Fruit fly (Drosophila melanogaster) whole organism, prepupa: ENCODE results near the gene yellow-c.

Experiments
- CG10669 ChIP-seq: fragments of 200-800 bp; sonication (Bioruptor generic); optimal IDR thresholded peaks from 3 replicates; lab custom pipeline; 2018; ENCODE audit warnings: missing biosample characterization, mild to moderate bottlenecking, missing genetic modification characterization, moderate library complexity
- CG11294 ChIP-seq: fragments of 200-800 bp; sonication (Bioruptor generic); IDR thresholded peaks from 2 replicates; pipeline ENCODE4 v1.3.6; 2022; ENCODE audit warnings: missing biosample characterization, missing genetic modification characterization
- CG11762 ChIP-seq: fragments of 200-800 bp; sonication (Bioruptor generic); optimal IDR thresholded peaks from 3 replicates; lab custom pipeline; 2016; ENCODE audit warnings: missing biosample characterization, missing genetic modification characterization; ENCODE audit not compliant: insufficient read depth
- CG11902 ChIP-seq: fragments of 200-800 bp; sonication (Bioruptor generic); optimal IDR thresholded peaks from 3 replicates; lab custom pipeline; 2016; ENCODE audit warnings: missing biosample characterization, missing genetic modification characterization
- CG15336 ChIP-seq: fragments of 200-800 bp; sonication (Bioruptor generic); IDR thresholded peaks from 2 replicates; pipeline ENCODE4 v1.3.6; 2022; ENCODE audit warnings: missing biosample characterization, missing genetic modification characterization
- CG1621 ChIP-seq: fragments of 200-800 bp; sonication (Bioruptor generic); optimal IDR thresholded peaks from 3 replicates; lab custom pipeline; 2018; ENCODE audit warnings: missing biosample characterization, mild to moderate bottlenecking, missing genetic modification characterization
- CG16779 ChIP-seq: fragments of 200-800 bp; sonication (Bioruptor generic); optimal IDR thresholded peaks from 3 replicates; lab custom pipeline; 2017; ENCODE audit warnings: missing biosample characterization, mild to moderate bottlenecking, missing genetic modification characterization
- CG3032 ChIP-seq: fragments of 200-800 bp; optimal IDR thresholded peaks from 2 replicates; lab custom pipeline; 2019; ENCODE audit warnings: missing biosample characterization, mild to moderate bottlenecking, missing genetic modification characterization, moderate library complexity
- CG31627 ChIP-seq: fragments of 200-800 bp; sonication (Bioruptor generic); optimal IDR thresholded peaks from 3 replicates; lab custom pipeline; 2016; ENCODE audit warnings: missing biosample characterization, missing genetic modification characterization
- CG32006 ChIP-seq: fragments of 200-800 bp; sonication (Bioruptor generic); optimal IDR thresholded peaks from 3 replicates; lab custom pipeline; 2017; ENCODE audit warnings: missing biosample characterization, mild to moderate bottlenecking, missing genetic modification characterization
- CG34406 ChIP-seq: fragments of 200-800 bp; sonication (Bioruptor generic); optimal IDR thresholded peaks from 3 replicates; lab custom pipeline; 2016; ENCODE audit warnings: missing biosample characterization, missing genetic modification characterization
- CG3919 ChIP-seq: fragments of 200-800 bp; sonication (Bioruptor generic); optimal IDR thresholded peaks from 3 replicates; lab custom pipeline; 2016; ENCODE audit warnings: missing biosample characterization, missing genetic modification characterization
- CG4318 ChIP-seq: fragments of 200-800 bp; sonication (Bioruptor generic); optimal IDR thresholded peaks from 3 replicates; lab custom pipeline; 2017; ENCODE audit warnings: missing biosample characterization, mild to moderate bottlenecking, missing genetic modification characterization
- CG6163 ChIP-seq: fragments of 200-800 bp; sonication (Bioruptor generic); IDR thresholded peaks from 3 replicates; pipeline ENCODE4 v1.3.6; 2022; ENCODE audit warnings: missing biosample characterization, missing genetic modification characterization
- CG6276 ChIP-seq: fragments of 200-800 bp; sonication (Bioruptor generic); optimal IDR thresholded peaks from 2 replicates; lab custom pipeline; 2017; ENCODE audit warnings: missing biosample characterization, mild to moderate bottlenecking, missing genetic modification characterization
- CG6792 ChIP-seq: fragments of 200-800 bp; sonication (Bioruptor generic); optimal IDR thresholded peaks from 3 replicates; lab custom pipeline; 2016; ENCODE audit warnings: missing biosample characterization, missing genetic modification characterization
- CG6808 ChIP-seq: fragments of 200-800 bp; sonication (Bioruptor generic); optimal IDR thresholded peaks from 3 replicates; lab custom pipeline; 2017; ENCODE audit warnings: missing biosample characterization, missing genetic modification characterization, mild to moderate bottlenecking, moderate library complexity, missing genetic modification reagents
- CG6854 ChIP-seq: fragments of 200-800 bp; sonication (Bioruptor generic); optimal IDR thresholded peaks from 2 replicates; lab custom pipeline; 2017; ENCODE audit warnings: missing biosample characterization, mild to moderate bottlenecking, missing genetic modification characterization
- CG7368 ChIP-seq: fragments of 200-800 bp; sonication (Bioruptor generic); optimal IDR thresholded peaks from 3 replicates; lab custom pipeline; 2016; ENCODE audit warnings: missing biosample characterization, missing genetic modification characterization
- CG8319 ChIP-seq: fragments of 200-800 bp; sonication (Bioruptor generic); optimal IDR thresholded peaks from 3 replicates; lab custom pipeline; 2016; ENCODE audit warnings: missing biosample characterization, missing genetic modification characterization
- CG9139 ChIP-seq: fragments of 200-800 bp; sonication (Bioruptor generic); optimal IDR thresholded peaks from 3 replicates; lab custom pipeline; 2017; ENCODE audit warnings: missing biosample characterization, mild to moderate bottlenecking, missing genetic modification characterization
- Eip75B ChIP-seq: fragments of 200-800 bp; sonication (Bioruptor generic); optimal IDR thresholded peaks from 3 replicates; lab custom pipeline; 2016; ENCODE audit warnings: missing biosample characterization, missing genetic modification characterization
- Eip78C ChIP-seq: fragments of 200-800 bp; sonication (Bioruptor generic); peaks from one replicate; lab custom pipeline; 2016; ENCODE audit warnings: missing biosample characterization, missing genetic modification characterization
- Eip93F ChIP-seq: fragments of 200-800 bp; sonication (Bioruptor generic); optimal IDR thresholded peaks from 2 replicates; lab custom pipeline; 2016; ENCODE audit warnings: missing biosample characterization, mild to moderate bottlenecking, missing genetic modification characterization
- Ets96B ChIP-seq: fragments of 200-800 bp; optimal IDR thresholded peaks from 2 replicates; lab custom pipeline; 2019; ENCODE audit warnings: missing biosample characterization, mild to moderate bottlenecking, missing genetic modification characterization, moderate library complexity
- Gug ChIP-seq: fragments of 200-800 bp; sonication (Bioruptor generic); IDR thresholded peaks from 2 replicates; pipeline ENCODE4 v1.3.6; 2022; ENCODE audit warnings: missing biosample characterization, missing genetic modification characterization
- Hr38 ChIP-seq: sonication (Bioruptor generic); optimal IDR thresholded peaks from 2 replicates; lab custom pipeline; 2016; ENCODE audit warnings: missing biosample characterization, missing genetic modification characterization
- Hr4 ChIP-seq: fragments of 200-800 bp; sonication (Bioruptor generic); optimal IDR thresholded peaks from 3 replicates; lab custom pipeline; 2016; ENCODE audit warnings: missing biosample characterization, missing genetic modification characterization
- Lpt ChIP-seq: fragments of 200-800 bp; sonication (Bioruptor generic); optimal IDR thresholded peaks from 3 replicates; lab custom pipeline; 2016; ENCODE audit warnings: missing biosample characterization, missing genetic modification characterization
- Met ChIP-seq: fragments of 200-800 bp; sonication (Bioruptor generic); optimal IDR thresholded peaks from 3 replicates; lab custom pipeline; 2016; ENCODE audit warnings: missing biosample characterization, missing genetic modification characterization
- Smox ChIP-seq: fragments of 200-800 bp; sonication (Bioruptor generic); optimal IDR thresholded peaks from 3 replicates; lab custom pipeline; 2016; ENCODE audit warnings: missing biosample characterization, missing genetic modification characterization
- Sox14 ChIP-seq: fragments of 200-800 bp; sonication (Bioruptor generic); optimal IDR thresholded peaks from 3 replicates; lab custom pipeline; 2016; ENCODE audit warnings: missing biosample characterization, missing genetic modification characterization
- dsx ChIP-seq: fragments of 200-800 bp; optimal IDR thresholded peaks from 3 replicates; lab custom pipeline; 2019; ENCODE audit warnings: missing biosample characterization, mild to moderate bottlenecking, missing genetic modification characterization, moderate library complexity; ENCODE audit not compliant: poor library complexity, severe bottlenecking
- esn ChIP-seq: fragments of 200-800 bp; sonication (Bioruptor generic); optimal IDR thresholded peaks from 2 replicates; lab custom pipeline; 2016; ENCODE audit warnings: missing biosample characterization, mild to moderate bottlenecking, missing genetic modification characterization, moderate library complexity
- fkh ChIP-seq: fragments of 200-800 bp; sonication (Bioruptor generic); optimal IDR thresholded peaks from 3 replicates; lab custom pipeline; 2017; ENCODE audit warnings: missing biosample characterization, mild to moderate bottlenecking, missing genetic modification characterization, moderate library complexity
- net ChIP-seq: fragments of 200-800 bp; sonication (Bioruptor generic); optimal IDR thresholded peaks from 3 replicates; lab custom pipeline; 2016; ENCODE audit warnings: missing biosample characterization, missing genetic modification characterization
- pdm3 ChIP-seq: fragments of 200-800 bp; sonication (Bioruptor generic); optimal IDR thresholded peaks from 3 replicates; lab custom pipeline; 2016; ENCODE audit warnings: missing biosample characterization, missing genetic modification characterization
- salr ChIP-seq, 2 experiments: fragments of 200-800 bp; sonication (Bioruptor generic); optimal IDR thresholded peaks; 3 replicates each; lab custom pipeline; 2016 to 2018; ENCODE audit warnings: missing biosample characterization in 2 of 2, missing genetic modification characterization in 2 of 2, mild to moderate bottlenecking in 1 of 2
- spab ChIP-seq: fragments of 200-800 bp; sonication (Bioruptor generic); optimal IDR thresholded peaks from 2 replicates; lab custom pipeline; 2017; ENCODE audit warnings: missing biosample characterization, mild to moderate bottlenecking, missing genetic modification characterization, missing genetic modification reagents
- svp ChIP-seq: fragments of 200-800 bp; sonication (Bioruptor generic); peaks from one replicate; lab custom pipeline; 2016; ENCODE audit warnings: missing biosample characterization, missing genetic modification characterization
- topi ChIP-seq: fragments of 200-800 bp; sonication (Bioruptor generic); optimal IDR thresholded peaks from 3 replicates; lab custom pipeline; 2016; ENCODE audit warnings: missing biosample characterization, missing genetic modification characterization
- vri ChIP-seq: fragments of 200-800 bp; sonication (Bioruptor generic); optimal IDR thresholded peaks from 3 replicates; lab custom pipeline; 2016; ENCODE audit warnings: missing biosample characterization, mild to moderate bottlenecking, missing genetic modification characterization

yellow-c gene

dm6 chr2L:15000360-15000759, 34.8 kb upstream of the yellow-c start:
- TF ChIP-seq topi (GFP tag; lab: Kevin White, UChicago) (no peak), CG11902 (GFP tag; lab: Kevin White, UChicago) (no peak), spab (no peak), Gug (GFP tag; lab: Robert Waterston, UW) (no peak), vri (no peak), Eip78C (GFP tag; lab: Kevin White, UChicago) (no peak), Sox14 (GFP tag; lab: Kevin White, UChicago) (no peak), CG3032 (tag; lab: Kevin White, UChicago) (no peak)

- TF ChIP-seq salr (GFP tag; optimal IDR thresholded peaks at IDR 0.05; lab: Kevin White, UChicago) (no peak), Met (GFP tag; lab: Kevin White, UChicago) (no peak), CG11762 (no peak), CG3032 (tag; lab: Kevin White, UChicago) (no peak), CG6792 (GFP tag; lab: Kevin White, UChicago) (no peak), CG9139 (GFP tag; lab: Kevin White, UChicago) (no peak), CG6276 (GFP tag; lab: Kevin White, UChicago) (no peak), CG4318 (GFP tag; lab: Kevin White, UChicago) (no peak), Eip78C (GFP tag; lab: Kevin White, UChicago) (peak; percentile 59), CG6163 (no peak), Ets96B (no peak), Hr4 (GFP tag; lab: Kevin White, UChicago) (peak; percentile 19)
These were observed 33.3 kb upstream of the yellow-c start for dm6 chr2L:15001847-15002246.

dm6 chr2L:15005505-15005904, 29.7 kb upstream of the yellow-c start, which contains the start of gene DCTN5-p25:
TSS of gene DCTN5-p25 (plus strand) at chr2L:15005733.
- no peak for TF ChIP-seq dsx
- no peak for TF ChIP-seq CG10669
- TF ChIP-seq fkh (GFP tag; lab: Kevin White, UChicago), result peak; percentile 64
- TF ChIP-seq CG6808 (GFP tag; lab: Kevin White, UChicago), result no peak
- no peak for TF ChIP-seq CG7368
- no peak for TF ChIP-seq CG34406 (GFP tag; lab: Kevin White, UChicago)
- TF ChIP-seq svp (GFP tag; lab: Kevin White, UChicago), result no peak
- TF ChIP-seq, all 60 proteins: peak for 1

- TF ChIP-seq Sox14 (GFP tag; lab: Kevin White, UChicago) (no peak), CG15336 (GFP tag; lab: Robert Waterston, UW) (no peak), CG1621 (tag; lab: Kevin White, UChicago) (no peak), CG3032 (tag; lab: Kevin White, UChicago) (no peak), Hr38 (GFP tag; lab: Kevin White, UChicago) (no peak), pdm3 (no peak), CG8319 (GFP tag; lab: Kevin White, UChicago) (no peak), Smox (GFP tag; lab: Kevin White, UChicago) (no peak), svp (GFP tag; lab: Kevin White, UChicago) (no peak), Eip75B (no peak), CG16779 (tag; lab: Kevin White, UChicago) (no peak), Gug (GFP tag; lab: Robert Waterston, UW) (no peak), CG6808 (GFP tag; lab: Kevin White, UChicago) (no peak)
- TF ChIP-seq, all 60 proteins: peak for 0
These were observed 27.8 kb upstream of the yellow-c start, which contains the start of the genes Ankrd49 and NC2beta for dm6 chr2L:15007331-15007863. TSS of gene Ankrd49 (minus strand) at chr2L:15007431. TSS of gene NC2beta (plus strand) at chr2L:15007813.

- TF ChIP-seq CG16779 (tag; lab: Kevin White, UChicago) (no peak), Eip75B (no peak), fkh (GFP tag; lab: Kevin White, UChicago) (no peak), CG6808 (GFP tag; lab: Kevin White, UChicago) (no peak), CG6854 (no peak), Lpt (GFP tag; lab: Kevin White, UChicago) (no peak), CG3032 (tag; lab: Kevin White, UChicago) (no peak), CG3919 (GFP tag; lab: Kevin White, UChicago) (no peak), CG11294 (GFP tag; lab: Robert Waterston, UW) (no peak), CG1621 (tag; lab: Kevin White, UChicago) (no peak), topi (GFP tag; lab: Kevin White, UChicago) (no peak), esn (GFP tag; lab: Kevin White, UChicago) (no peak), net (no peak), CG31627 (GFP tag; lab: Kevin White, UChicago) (no peak), Sox14 (GFP tag; lab: Kevin White, UChicago) (no peak), Hr38 (GFP tag; lab: Kevin White, UChicago) (no peak), Eip93F (GFP tag; lab: Kevin White, UChicago) (no peak), CG32006 (GFP tag; lab: Kevin White, UChicago) (no peak)
These were observed 27.2 kb upstream of the yellow-c start for dm6 chr2L:15008034-15008433.
